Worm (Caenorhabditis elegans) whole organism, dauer: ENCODE measurements around the gene F13A2.9.

Experiments
- unc-62 ChIP-seq: sonication (generic microtip); optimal IDR thresholded peaks from 2 replicates; lab custom pipeline; 2017; ENCODE audit warnings: missing biosample characterization, missing genetic modification reagents, missing genetic modification characterization

Gene F13A2.9

DNA sequence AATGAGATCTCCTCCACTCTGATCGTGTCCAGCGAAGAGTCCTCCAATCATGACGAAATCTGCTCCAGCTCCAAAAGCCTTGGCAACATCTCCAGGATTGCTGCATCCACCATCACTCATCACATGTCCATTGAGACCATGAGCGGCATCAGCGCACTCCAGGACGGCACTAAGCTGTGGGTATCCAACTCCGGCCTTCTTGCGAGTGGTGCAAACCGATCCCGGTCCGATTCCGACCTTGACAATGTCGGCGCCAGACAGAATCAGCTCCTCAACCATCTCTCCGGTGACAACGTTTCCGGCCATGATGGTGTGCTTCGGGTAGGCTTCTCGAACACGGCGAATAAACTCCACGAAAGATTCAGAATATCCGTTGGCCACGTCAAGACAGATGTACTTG lies 16.8 kb downstream of the F13A2.9 start:
- no peak for TF ChIP-seq unc-62 (GFP tag; lab: Kevin White, UChicago)

DNA sequence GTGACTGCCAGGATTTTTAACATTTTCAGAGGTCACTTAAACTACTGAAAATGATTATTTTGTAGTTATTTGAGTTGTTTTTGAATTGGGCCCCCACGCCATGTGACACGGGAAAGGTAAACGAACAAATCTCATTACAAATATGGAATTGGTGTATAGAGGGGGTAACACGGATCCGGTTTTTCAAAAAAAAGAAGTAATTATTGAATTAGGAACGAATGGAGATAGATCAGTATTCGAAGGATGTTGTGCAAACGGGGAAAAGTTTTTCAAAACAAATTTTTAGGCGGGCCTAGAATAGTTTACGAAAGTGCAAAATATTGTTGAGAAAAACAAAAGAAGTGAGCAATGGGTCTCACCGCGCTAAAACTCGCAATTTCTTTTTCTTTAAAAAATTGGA lies 20.9 kb downstream of the F13A2.9 start, which contains the start of gene F32D1.11:
Gene F32D1.11, minus strand, starts transcription at position 101 of the 400 bp plus-strand sequence.
- no peak for TF ChIP-seq unc-62 (GFP tag; lab: Kevin White, UChicago)

DNA sequence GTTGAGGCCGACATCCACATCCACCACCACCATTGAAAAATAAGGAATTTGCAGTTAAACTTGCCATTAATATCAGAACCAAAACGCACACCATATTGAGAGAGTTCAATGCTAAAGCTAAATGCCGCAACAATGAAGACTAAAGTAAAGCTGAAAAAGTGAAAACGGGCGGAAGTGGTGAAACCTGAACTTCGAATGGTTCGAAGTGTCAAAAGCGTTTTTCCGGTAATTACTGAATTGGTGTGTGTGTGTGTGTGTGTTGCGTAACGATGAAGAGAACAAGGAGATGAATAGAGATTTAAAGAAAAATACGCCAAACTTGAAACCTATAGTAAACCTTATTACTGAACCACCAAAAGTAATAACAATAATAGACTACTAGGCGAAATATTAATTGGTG lies 22.8 kb downstream of the F13A2.9 start, which contains the start of gene grl-13:
Gene grl-13, minus strand, starts transcription at position 101 of the 400 bp plus-strand sequence.
- TF ChIP-seq unc-62 (GFP tag; lab: Kevin White, UChicago) = no peak

DNA sequence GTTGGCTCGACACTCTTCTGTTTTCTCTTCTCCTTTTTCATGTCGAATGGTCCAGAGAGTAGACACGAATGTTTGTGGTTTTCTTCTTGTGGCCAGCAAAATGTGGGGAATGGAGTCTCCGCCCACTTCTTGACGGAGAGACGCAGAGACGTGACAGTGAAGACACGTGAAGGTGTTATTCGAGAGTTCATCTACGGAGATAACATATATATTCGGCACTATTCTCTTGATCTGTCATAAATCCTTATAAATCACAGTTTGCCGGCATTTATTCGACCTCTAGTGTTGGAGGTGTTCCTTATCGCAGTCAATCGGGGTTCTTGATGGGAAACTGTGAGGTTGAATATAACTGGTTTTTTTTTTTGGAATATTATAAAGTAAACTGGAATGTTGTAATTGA lies 25.8 kb downstream of the F13A2.9 start, which contains the start of gene F32D1.3:
Gene F32D1.3, minus strand, starts transcription at position 65 of the 400 bp plus-strand sequence.
- no peak for TF ChIP-seq unc-62 (GFP tag; lab: Kevin White, UChicago)

DNA sequence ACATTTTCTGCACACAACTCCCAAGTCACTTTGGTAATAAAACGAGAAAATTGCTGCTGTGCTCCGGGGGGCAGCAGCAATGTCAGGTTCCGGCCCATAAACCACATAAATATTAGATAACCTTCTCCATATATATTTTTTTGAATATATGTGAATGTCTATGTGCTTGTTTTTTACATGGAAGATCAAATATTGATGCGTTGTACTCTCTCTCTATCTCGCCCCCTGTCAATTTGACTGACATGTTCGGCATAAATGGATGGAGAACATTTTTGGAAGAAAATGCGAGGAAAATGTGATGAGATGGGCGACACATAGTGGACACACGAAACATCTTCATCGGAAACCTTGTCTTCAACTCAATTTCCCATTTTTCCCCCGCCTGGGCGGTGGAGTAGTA lies 27.3 kb downstream of the F13A2.9 start:
- TF ChIP-seq unc-62 (GFP tag; lab: Kevin White, UChicago) = no peak

DNA sequence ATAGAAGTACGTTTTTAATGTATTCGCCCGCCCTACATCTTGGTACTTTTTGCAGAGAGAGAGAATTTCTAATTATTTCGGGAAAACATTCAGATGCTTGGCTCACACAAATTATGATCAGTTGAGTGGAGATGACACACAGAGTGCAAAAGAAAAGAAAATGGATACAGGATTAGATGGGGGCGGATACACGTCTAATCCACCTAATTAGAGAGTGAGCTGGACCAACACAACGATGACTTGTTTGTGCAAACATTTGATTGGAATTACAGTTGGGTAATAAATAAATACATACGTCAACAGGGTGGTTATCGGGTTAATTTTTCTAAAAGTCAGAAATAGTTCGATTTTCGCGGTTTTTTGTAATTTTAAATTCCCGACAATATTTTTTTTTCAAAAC lies 28.2 kb downstream of the F13A2.9 start:
- no peak for TF ChIP-seq unc-62 (GFP tag; lab: Kevin White, UChicago)

DNA sequence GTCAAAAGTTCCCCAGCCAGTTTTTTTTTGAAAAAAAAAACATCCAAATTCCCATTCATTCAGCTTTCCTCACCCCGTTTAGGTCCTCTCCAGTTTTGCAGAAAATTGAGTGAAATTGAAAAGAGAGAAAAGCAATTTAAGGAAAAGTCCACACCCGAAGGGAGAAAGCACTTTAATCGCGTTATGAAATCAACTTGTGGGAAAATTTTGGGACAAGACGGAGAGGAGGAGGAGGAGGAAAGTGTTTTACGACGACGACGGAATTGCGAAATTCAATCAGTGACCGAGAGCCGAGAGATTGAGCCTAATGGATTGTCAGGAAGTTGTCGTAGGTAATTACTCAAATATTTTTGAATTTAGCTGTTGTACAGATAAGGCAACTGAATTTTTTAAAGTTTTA lies 29.9 kb downstream of the F13A2.9 start:
- no peak for TF ChIP-seq unc-62 (GFP tag; lab: Kevin White, UChicago)

DNA sequence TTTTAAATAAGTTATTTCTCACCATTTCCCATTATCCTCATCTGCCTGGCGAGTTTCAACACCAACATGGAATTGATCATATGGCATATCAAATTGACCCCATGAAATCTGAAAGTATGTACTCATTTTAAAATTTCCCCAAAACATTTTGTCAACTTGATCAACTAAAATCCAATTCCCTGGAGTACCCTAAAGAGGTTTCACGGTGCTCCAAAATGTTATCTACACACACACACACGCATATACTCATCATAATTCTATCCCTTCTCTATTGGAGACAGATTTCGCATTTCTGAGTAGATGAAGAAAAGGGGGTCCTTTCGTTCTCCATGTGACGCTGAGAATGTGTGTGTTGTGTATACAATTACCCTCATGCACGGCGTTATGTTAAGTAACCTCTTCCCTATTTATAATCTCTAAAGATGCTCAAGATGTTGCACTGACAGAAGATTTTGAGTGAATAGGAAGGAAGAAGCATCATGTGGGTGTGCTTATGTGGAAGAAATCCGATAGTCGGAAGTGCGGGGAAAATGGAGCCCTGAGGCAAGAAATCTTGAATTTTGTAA lies 31.2 kb downstream of the F13A2.9 start:
- no peak for TF ChIP-seq unc-62 (GFP tag; lab: Kevin White, UChicago)

DNA sequence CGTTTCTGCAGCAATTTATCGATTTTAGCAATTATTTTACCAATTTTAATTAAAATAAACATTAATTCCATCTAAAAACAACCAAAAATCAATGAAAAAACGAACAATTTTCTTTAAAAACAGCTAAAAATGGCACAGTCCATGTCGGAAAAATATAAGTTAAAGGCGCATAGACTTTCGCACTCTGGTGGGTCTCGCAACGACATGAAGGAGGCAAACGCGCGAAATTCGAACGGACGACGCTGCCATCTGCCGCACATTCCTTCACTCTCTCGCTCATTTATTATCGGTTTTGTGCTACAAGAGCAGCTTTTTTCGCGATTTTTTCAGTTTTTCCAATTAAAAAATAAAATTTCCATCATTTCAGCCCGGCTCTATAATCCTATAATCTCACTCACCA lies 40.5 kb downstream of the F13A2.9 start, which contains the start of gene mcm-7:
Gene mcm-7, plus strand, starts transcription at position 368 of the 400 bp plus-strand sequence.
- no peak for TF ChIP-seq unc-62 (GFP tag; lab: Kevin White, UChicago)

DNA sequence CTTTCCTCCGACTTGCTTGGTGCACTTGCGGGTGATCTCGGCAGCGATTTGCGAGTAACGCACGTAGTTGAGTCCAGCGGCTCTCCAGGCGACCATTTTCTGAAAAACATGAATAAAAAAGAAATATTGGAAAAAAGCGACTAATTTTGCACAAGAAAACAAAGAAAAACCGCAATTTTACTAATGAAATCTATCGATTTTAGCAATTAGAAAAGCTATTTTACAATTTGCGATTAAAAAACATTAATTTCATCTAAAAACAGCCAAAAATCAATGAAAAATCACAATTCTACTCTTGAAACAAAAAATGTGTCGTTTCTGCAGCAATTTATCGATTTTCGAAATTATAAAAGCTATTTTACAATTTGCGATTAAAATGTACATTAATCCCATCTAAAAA lies 41.0 kb downstream of the F13A2.9 start, which contains the start of gene hpo-18:
Gene hpo-18, minus strand, starts transcription at position 101 of the 400 bp plus-strand sequence.
- TF ChIP-seq unc-62 (GFP tag; lab: Kevin White, UChicago) = no peak

DNA sequence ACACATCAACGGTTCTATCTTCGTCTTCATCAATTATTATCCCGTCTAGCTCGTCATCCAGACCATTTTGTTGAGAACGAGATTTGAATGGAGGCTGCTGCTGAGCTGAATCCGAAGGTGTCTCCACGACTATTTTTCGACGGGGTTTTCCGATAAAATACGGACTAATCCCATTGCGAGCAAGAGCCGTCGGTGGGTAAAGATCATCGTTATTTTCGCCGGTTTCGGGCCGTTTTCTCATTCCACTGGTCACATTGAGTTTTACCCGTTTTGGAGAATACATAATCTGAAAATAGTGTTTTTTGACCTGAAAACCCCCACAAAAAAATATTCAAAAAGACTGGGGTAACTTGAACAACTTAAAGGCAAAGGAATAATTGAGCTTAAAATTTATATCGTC lies 41.6 kb downstream of the F13A2.9 start, which contains the start of gene figl-1:
Gene figl-1, minus strand, starts transcription at position 286 of the 400 bp plus-strand sequence.
- TF ChIP-seq unc-62 (GFP tag; lab: Kevin White, UChicago) = no peak

DNA sequence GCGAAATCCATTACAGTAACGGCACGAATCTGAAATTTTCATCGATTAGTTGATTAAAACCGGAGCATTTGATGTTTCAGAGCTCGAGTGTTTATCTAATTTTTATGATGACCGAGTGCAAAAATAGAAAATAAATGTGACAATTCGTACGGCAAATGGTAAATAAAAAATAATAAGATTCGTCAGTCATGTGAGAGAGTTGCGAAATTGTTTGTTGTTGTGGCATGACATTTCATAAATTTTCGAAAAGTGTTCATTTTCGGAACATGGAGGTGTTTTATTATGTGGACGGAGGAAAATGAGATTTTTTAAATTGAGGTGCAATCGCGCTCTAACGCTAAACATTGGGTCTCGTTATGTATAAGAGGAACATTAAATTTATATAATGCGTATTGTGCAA lies 45.6 kb downstream of the F13A2.9 start:
- TF ChIP-seq unc-62 (GFP tag; lab: Kevin White, UChicago) = no peak

DNA sequence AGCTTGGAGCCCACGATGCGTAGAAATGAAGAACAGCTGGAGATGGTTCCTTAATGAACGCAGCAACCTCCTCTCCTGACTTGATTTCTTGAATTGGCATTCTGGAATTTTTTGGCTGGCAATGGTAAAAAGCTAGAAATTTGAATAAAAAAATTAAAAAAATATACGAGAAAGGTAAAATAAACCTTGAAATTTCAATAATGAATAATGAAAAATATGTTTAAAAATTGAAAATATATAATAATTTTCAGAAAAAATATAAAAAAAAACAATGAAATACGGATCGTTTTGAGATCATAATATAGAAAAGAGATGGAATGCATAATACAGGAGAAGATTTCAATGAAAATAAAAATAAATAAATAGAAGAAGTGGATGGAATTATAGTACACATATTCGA lies 46.1 kb downstream of the F13A2.9 start, which contains the start of gene glrx-3:
Gene glrx-3, minus strand, starts transcription at position 101 of the 400 bp plus-strand sequence.
- no peak for TF ChIP-seq unc-62 (GFP tag; lab: Kevin White, UChicago)

DNA sequence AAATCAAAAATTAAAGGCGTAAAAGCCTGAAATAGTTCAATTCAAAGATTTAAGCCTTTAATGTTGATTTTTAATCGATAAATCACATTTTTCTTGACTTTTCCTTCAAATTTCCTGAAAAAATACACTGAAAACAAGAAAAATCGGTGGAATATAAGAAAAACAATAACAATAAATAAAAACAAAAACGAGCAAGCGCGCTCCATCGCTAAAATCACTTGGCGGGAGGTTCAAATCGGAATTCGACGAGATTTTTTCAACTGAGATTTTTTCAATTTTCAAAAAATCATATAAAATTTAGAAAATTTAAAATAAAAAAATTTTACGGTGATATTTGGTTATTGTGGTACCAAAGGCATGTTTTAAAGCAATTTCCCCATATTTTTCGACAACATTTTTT lies 47.8 kb downstream of the F13A2.9 start:
- no peak for TF ChIP-seq unc-62 (GFP tag; lab: Kevin White, UChicago)
